Worm (Caenorhabditis elegans): ENCODE measurements around the gene pfd-1.

- no peak for TF ChIP-seq aly-2 (tag; optimal IDR thresholded peaks at IDR 0.05)
- TF ChIP-seq ztf-11 (tag; optimal IDR thresholded peaks at IDR 0.05): no peak
- no peak for TF ChIP-seq ztf-4 (tag; optimal IDR thresholded peaks at IDR 0.05)
- TF ChIP-seq lin-13 (GFP tag; optimal IDR thresholded peaks at IDR 0.05): no peak
- TF ChIP-seq nhr-90 (tag; optimal IDR thresholded peaks at IDR 0.05; ENCODE audit: poor library complexity): no peak
- TF ChIP-seq sup-37 (GFP tag; optimal IDR thresholded peaks at IDR 0.05): no peak
- TF ChIP-seq aha-1 (tag; optimal IDR thresholded peaks at IDR 0.05): no peak
- TF ChIP-seq lir-3 (tag; optimal IDR thresholded peaks at IDR 0.05; ENCODE audit: poor library complexity): no peak
- TF ChIP-seq elt-2 (tag; optimal IDR thresholded peaks at IDR 0.05): no peak
- TF ChIP-seq nhr-11 (tag; optimal IDR thresholded peaks at IDR 0.05): no peak
- TF ChIP-seq ets-5 (GFP tag; IDR thresholded peaks at IDR 0.05): no peak
- TF ChIP-seq dpl-1 (GFP tag; optimal IDR thresholded peaks at IDR 0.05): no peak
- TF ChIP-seq tlp-1 (tag; optimal IDR thresholded peaks at IDR 0.05): no peak
- TF ChIP-seq zip-4 (GFP tag; optimal IDR thresholded peaks at IDR 0.05): no peak
These were observed 49.6 kb upstream of the pfd-1 start, which contains the start of gene str-3 for ce11 chrIV:11100271-11100670.

Measured in whole organism, L1 larva.